Fruit fly (Drosophila melanogaster) whole organism, embryonic: ENCODE data around the gene CG11999.

Experiments
- Awh ChIP-seq: fragments of 200-800 bp; sonication (Bioruptor generic); IDR thresholded peaks from 2 replicates; pipeline ENCODE4, ENCODE4 v1.3.6; 2022; ENCODE audit warnings: missing biosample characterization, missing genetic modification characterization
- CG10979 ChIP-seq: fragments of 200-800 bp; sonication (Bioruptor generic); optimal IDR thresholded peaks from 2 replicates; lab custom pipeline; 2018; ENCODE audit warnings: missing biosample characterization, mild to moderate bottlenecking, missing genetic modification characterization, moderate library complexity
- CG11456 ChIP-seq: fragments of 200-800 bp; sonication (Bioruptor generic); IDR thresholded peaks from 3 replicates; pipeline ENCODE4 v1.3.6; 2022; ENCODE audit warnings: missing biosample characterization, missing genetic modification characterization
- CG11723 ChIP-seq: fragments of 200-800 bp; sonication (Bioruptor generic); optimal IDR thresholded peaks from 2 replicates; lab custom pipeline; 2017; ENCODE audit warnings: missing biosample characterization, mild to moderate bottlenecking, missing genetic modification characterization
- CG12299 ChIP-seq: fragments of 200-800 bp; sonication (Bioruptor generic); optimal IDR thresholded peaks from 2 replicates; lab custom pipeline; 2018; ENCODE audit warnings: missing biosample characterization, mild to moderate bottlenecking, missing genetic modification characterization
- CG13123 ChIP-seq: fragments of 200-800 bp; sonication (Bioruptor generic); optimal IDR thresholded peaks from 2 replicates; lab custom pipeline; 2016; ENCODE audit warnings: missing biosample characterization, missing genetic modification characterization
- CG13287 ChIP-seq: fragments of 200-800 bp; sonication (Bioruptor generic); IDR thresholded peaks from 2 replicates; pipeline ENCODE4 v1.3.6; 2022; ENCODE audit warnings: missing biosample characterization, missing genetic modification characterization; ENCODE audit not compliant: partially characterized antibody
- CG15011 ChIP-seq: fragments of 200-800 bp; sonication (Bioruptor generic); optimal IDR thresholded peaks from 3 replicates; lab custom pipeline; 2018; ENCODE audit warnings: missing biosample characterization, mild to moderate bottlenecking, missing genetic modification characterization
- CG15269 ChIP-seq: fragments of 200-800 bp; sonication (Bioruptor generic); optimal IDR thresholded peaks from 2 replicates; lab custom pipeline; 2018; ENCODE audit warnings: missing biosample characterization, mild to moderate bottlenecking, missing genetic modification characterization, moderate library complexity
- CG17186 ChIP-seq: fragments of 200-800 bp; sonication (Bioruptor generic); optimal IDR thresholded peaks from 3 replicates; lab custom pipeline; 2017; ENCODE audit warnings: missing biosample characterization, missing genetic modification reagents, missing genetic modification characterization
- CG18764 ChIP-seq: fragments of 200-800 bp; sonication (Bioruptor generic); optimal IDR thresholded peaks from 3 replicates; lab custom pipeline; 2016; ENCODE audit warnings: missing biosample characterization, missing genetic modification characterization
- CG2120 ChIP-seq: fragments of 200-800 bp; sonication (Bioruptor generic); optimal IDR thresholded peaks from 3 replicates; lab custom pipeline; 2016; ENCODE audit warnings: missing biosample characterization, missing genetic modification characterization
- CG3407 ChIP-seq: fragments of 200-800 bp; sonication (Bioruptor generic); optimal IDR thresholded peaks from 2 replicates; lab custom pipeline; 2018; ENCODE audit warnings: missing biosample characterization, mild to moderate bottlenecking, missing genetic modification characterization
- CG6791 ChIP-seq: fragments of 200-800 bp; sonication (Bioruptor generic); IDR thresholded peaks from 3 replicates; pipeline ENCODE4 v1.3.6; 2022; ENCODE audit warnings: missing biosample characterization, missing genetic modification characterization; ENCODE audit not compliant: partially characterized antibody
- CG8924 ChIP-seq: fragments of 200-800 bp; optimal IDR thresholded peaks from 3 replicates; lab custom pipeline; 2019; ENCODE audit warnings: missing biosample characterization, mild to moderate bottlenecking, missing genetic modification characterization, moderate library complexity
- CG9817 ChIP-seq: fragments of 200-800 bp; sonication (Bioruptor generic); optimal IDR thresholded peaks from 2 replicates; lab custom pipeline; 2018; ENCODE audit warnings: missing biosample characterization, mild to moderate bottlenecking, missing genetic modification characterization, moderate library complexity
- CoRest ChIP-seq: fragments of 200-800 bp; sonication (Bioruptor generic); optimal IDR thresholded peaks from 3 replicates; lab custom pipeline; 2018; ENCODE audit warnings: missing biosample characterization, mild to moderate bottlenecking, missing genetic modification characterization, moderate library complexity
- CrebB ChIP-seq: fragments of 200-800 bp; sonication (Bioruptor generic); optimal IDR thresholded peaks from 3 replicates; lab custom pipeline; 2018; ENCODE audit warnings: missing biosample characterization, mild to moderate bottlenecking, missing genetic modification characterization
- ERR ChIP-seq: fragments of 200-800 bp; sonication (Bioruptor generic); optimal IDR thresholded peaks from 2 replicates; lab custom pipeline; 2016; ENCODE audit warnings: missing biosample characterization, missing genetic modification characterization
- HLH3B ChIP-seq: fragments of 200-800 bp; sonication (Bioruptor generic); IDR thresholded peaks from 2 replicates; pipeline ENCODE4 v1.3.6; 2022; ENCODE audit warnings: missing biosample characterization, missing genetic modification characterization
- Hmx ChIP-seq: fragments of 200-800 bp; sonication (Bioruptor generic); optimal IDR thresholded peaks from 2 replicates; lab custom pipeline; 2016; ENCODE audit warnings: missing biosample characterization, missing genetic modification characterization
- Lim3 ChIP-seq: fragments of 200-800 bp; sonication (Bioruptor generic); IDR thresholded peaks from 2 replicates; pipeline ENCODE4 v1.3.6; 2022; ENCODE audit warnings: missing biosample characterization, missing genetic modification characterization
- MBD-R2 ChIP-seq: fragments of 200-800 bp; sonication (Bioruptor generic); IDR thresholded peaks from 2 replicates; pipeline ENCODE4 v1.3.6; 2022; ENCODE audit warnings: missing biosample characterization, missing genetic modification characterization
- Meics ChIP-seq: fragments of 200-800 bp; sonication (Bioruptor generic); optimal IDR thresholded peaks from 2 replicates; lab custom pipeline; 2017; ENCODE audit warnings: missing biosample characterization, mild to moderate bottlenecking, missing genetic modification characterization
- Nf-YC ChIP-seq: fragments of 200-800 bp; optimal IDR thresholded peaks from 3 replicates; lab custom pipeline; 2019; ENCODE audit warnings: missing biosample characterization, mild to moderate bottlenecking, missing genetic modification characterization, moderate library complexity
- Oli ChIP-seq: fragments of 200-800 bp; sonication (Bioruptor generic); optimal IDR thresholded peaks from 2 replicates; lab custom pipeline; 2018; ENCODE audit warnings: missing biosample characterization, mild to moderate bottlenecking, missing genetic modification characterization, moderate library complexity
- Ravus ChIP-seq: fragments of 200-800 bp; sonication (Bioruptor generic); IDR thresholded peaks from 2 replicates; pipeline ENCODE4 v1.3.6; 2022; ENCODE audit warnings: missing biosample characterization, missing genetic modification characterization
- Sin3A ChIP-seq: fragments of >200 bp; optimal IDR thresholded peaks from 2 replicates; lab custom pipeline; 2018
- ab ChIP-seq: fragments of 200-800 bp; sonication (Bioruptor generic); optimal IDR thresholded peaks from 2 replicates; lab custom pipeline; 2016; ENCODE audit warnings: missing biosample characterization, missing genetic modification characterization
- ap ChIP-seq: fragments of 200-800 bp; sonication (Bioruptor generic); IDR thresholded peaks from 2 replicates; pipeline ENCODE4 v1.3.6; 2022; ENCODE audit warnings: missing biosample characterization, missing genetic modification characterization
- cad ChIP-seq: fragments of >200 bp; optimal IDR thresholded peaks from 2 replicates; lab custom pipeline; 2017; ENCODE audit warnings: missing biosample characterization, missing genetic modification characterization
- cwo ChIP-seq: fragments of 200-800 bp; sonication (Bioruptor generic); optimal IDR thresholded peaks from 3 replicates; lab custom pipeline; 2017; ENCODE audit warnings: missing biosample characterization, missing genetic modification characterization, mild to moderate bottlenecking, moderate library complexity, missing genetic modification reagents
- dan ChIP-seq: fragments of 200-800 bp; sonication (Bioruptor generic); IDR thresholded peaks from 2 replicates; pipeline ENCODE4 v1.3.6; 2022; ENCODE audit warnings: missing biosample characterization, missing genetic modification characterization
- exex ChIP-seq: fragments of 200-800 bp; sonication (Bioruptor generic); optimal IDR thresholded peaks from 4 replicates; lab custom pipeline; 2018; ENCODE audit warnings: missing biosample characterization, mild to moderate bottlenecking, missing genetic modification characterization, moderate library complexity
- fd64A ChIP-seq: fragments of 200-800 bp; sonication (Bioruptor generic); optimal IDR thresholded peaks from 3 replicates; lab custom pipeline; 2018; ENCODE audit warnings: missing biosample characterization, mild to moderate bottlenecking, missing genetic modification characterization
- gfzf ChIP-seq: fragments of 200-800 bp; sonication (Bioruptor generic); optimal IDR thresholded peaks from 2 replicates; lab custom pipeline; 2016; ENCODE audit warnings: missing biosample characterization, mild to moderate bottlenecking, missing genetic modification characterization, moderate library complexity
- gsb ChIP-seq: fragments of 200-800 bp; sonication (Bioruptor generic); IDR thresholded peaks from 2 replicates; pipeline ENCODE4 v1.3.6; 2022; ENCODE audit warnings: missing biosample characterization, missing genetic modification characterization
- ken ChIP-seq: fragments of 200-800 bp; sonication (Bioruptor generic); IDR thresholded peaks from 3 replicates; pipeline ENCODE4 v1.3.6; 2022; ENCODE audit warnings: missing biosample characterization, missing genetic modification characterization
- kni ChIP-seq: fragments of 200-800 bp; sonication (Bioruptor generic); optimal IDR thresholded peaks from 3 replicates; lab custom pipeline; 2017; ENCODE audit warnings: mild to moderate bottlenecking, missing biosample characterization, missing genetic modification reagents, missing genetic modification characterization
- mam ChIP-seq: fragments of 200-800 bp; sonication (Bioruptor generic); optimal IDR thresholded peaks from 3 replicates; lab custom pipeline; 2016; ENCODE audit warnings: missing biosample characterization, missing genetic modification characterization
- nmo ChIP-seq: fragments of 200-800 bp; sonication (Bioruptor generic); optimal IDR thresholded peaks from 2 replicates; lab custom pipeline; 2018; ENCODE audit warnings: missing biosample characterization, mild to moderate bottlenecking, missing genetic modification characterization, moderate library complexity
- org-1 ChIP-seq: fragments of 200-800 bp; sonication (Bioruptor generic); optimal IDR thresholded peaks from 2 replicates; lab custom pipeline; 2017; ENCODE audit warnings: missing biosample characterization, missing genetic modification characterization
- peb ChIP-seq: fragments of 200-800 bp; sonication (Bioruptor generic); IDR thresholded peaks from 2 replicates; pipeline ENCODE4 v1.3.6; 2022; ENCODE audit warnings: missing biosample characterization, missing genetic modification characterization
- schlank ChIP-seq: fragments of 200-800 bp; sonication (Bioruptor generic); optimal IDR thresholded peaks from 2 replicates; lab custom pipeline; 2018; ENCODE audit warnings: missing biosample characterization, mild to moderate bottlenecking, missing genetic modification characterization
- sima ChIP-seq: fragments of 200-800 bp; sonication (Bioruptor generic); optimal IDR thresholded peaks from 2 replicates; lab custom pipeline; 2016; ENCODE audit warnings: missing biosample characterization, missing genetic modification characterization
- sisA ChIP-seq: fragments of 200-800 bp; sonication (Bioruptor generic); IDR thresholded peaks from 2 replicates; pipeline ENCODE4 v1.3.6; 2022; ENCODE audit warnings: missing biosample characterization, missing genetic modification characterization
- sna ChIP-seq: fragments of 200-800 bp; sonication (Bioruptor generic); IDR thresholded peaks from 2 replicates; pipeline ENCODE4 v1.3.6; 2022; ENCODE audit warnings: missing biosample characterization, missing genetic modification characterization; ENCODE audit not compliant: partially characterized antibody
- sr ChIP-seq: fragments of 200-800 bp; sonication (Bioruptor generic); IDR thresholded peaks from 3 replicates; pipeline ENCODE4 v1.3.6; 2022; ENCODE audit warnings: missing biosample characterization, missing genetic modification characterization
- ttk ChIP-seq: fragments of 200-800 bp; sonication (Bioruptor generic); IDR thresholded peaks from 2 replicates; pipeline ENCODE4 v2.1.2; 2022; ENCODE audit warnings: missing biosample characterization, missing genetic modification characterization
- twi ChIP-seq: fragments of 200-800 bp; optimal IDR thresholded peaks from 2 replicates; lab custom pipeline; 2019; ENCODE audit warnings: missing biosample characterization, mild to moderate bottlenecking, missing genetic modification characterization, moderate library complexity
- vvl ChIP-seq: fragments of 200-800 bp; sonication (Bioruptor generic); IDR thresholded peaks from 2 replicates; pipeline ENCODE4 v1.3.6; 2022; ENCODE audit warnings: missing biosample characterization, missing genetic modification characterization

CG11999 gene

DNA sequence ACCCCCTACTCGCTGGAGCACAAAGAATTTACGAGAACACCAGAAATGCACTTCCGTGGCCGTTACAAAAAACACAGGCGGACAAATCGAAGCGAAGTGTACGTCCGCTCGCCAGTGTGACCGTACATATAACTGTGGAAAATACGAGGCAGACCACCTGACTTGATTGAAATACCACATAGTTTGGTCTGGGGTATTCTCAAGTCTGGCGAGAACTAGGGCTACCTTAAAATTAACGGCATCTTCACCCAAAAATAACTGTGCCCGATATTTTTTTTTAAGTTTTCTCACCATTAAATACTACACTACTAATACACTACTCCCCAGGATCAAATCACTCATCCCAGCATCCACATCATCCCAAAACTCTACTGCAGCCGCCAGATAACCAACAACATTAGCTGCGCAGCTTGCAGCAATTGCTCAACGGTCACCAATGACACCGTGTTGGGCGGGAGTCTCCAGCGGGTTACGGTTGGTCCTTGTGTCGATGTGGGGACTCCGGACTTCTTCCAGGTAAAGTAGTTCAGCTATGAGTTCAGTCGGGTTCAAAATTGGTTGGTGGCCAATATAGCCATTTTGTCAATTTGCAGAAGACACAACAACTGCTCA, 13.7 kb upstream of the CG11999 start, which contains the start of gene Cerk:
Gene Cerk, minus strand, starts transcription at position 137 of the 612 bp plus-strand sequence.
- TF ChIP-seq Lim3 (no peak), ab (GFP tag; lab: Kevin White, UChicago) (no peak), CG3407 (GFP tag; lab: Kevin White, UChicago) (no peak), CG18764 (no peak), dan (no peak), gfzf (GFP tag; lab: Kevin White, UChicago) (peak; percentile 95), Oli (tag; lab: Kevin White, UChicago) (no peak), cad (GFP tag; lab: Kevin White, UChicago) (no peak), Ravus (GFP tag; lab: Robert Waterston, UW) (no peak), CG15011 (GFP tag; lab: Kevin White, UChicago) (no peak), Awh (GFP tag; lab: Robert Waterston, UW) (no peak), Nf-YC (tag; lab: Kevin White, UChicago) (peak; percentile 33), mam (GFP tag; lab: Kevin White, UChicago) (peak; percentile 67), CG13123 (peak; percentile 24), peb (GFP tag; lab: Robert Waterston, UW) (no peak), sisA (GFP tag; lab: Robert Waterston, UW) (peak; percentile 17; the same call in 1 of the 2 replicates), sna (GFP tag; lab: Robert Waterston, UW) (peak; percentile 47; the same call in 1 of the 2 replicates), Hmx (no peak), fd64A (GFP tag; lab: Kevin White, UChicago) (no peak), vvl (GFP tag; lab: Robert Waterston, UW) (peak; percentile 59), HLH3B (GFP tag; lab: Robert Waterston, UW) (0 out of 2 replicates have a peak, but pooled peaks have one; percentile 27), CoRest (tag; lab: Kevin White, UChicago) (peak; percentile 62), twi (tag; lab: Kevin White, UChicago) (no peak), CG9817 (tag; lab: Kevin White, UChicago) (peak; percentile 30), CG15269 (no peak), kni (GFP tag; lab: Kevin White, UChicago) (no peak), gsb (no peak), CG12299 (no peak), CG13287 (GFP tag; lab: Robert Waterston, UW) (peak; percentile 76), CG2120 (GFP tag; lab: Kevin White, UChicago) (peak; percentile 64), cwo (no peak), CG11723 (no peak), ken (GFP tag; lab: Robert Waterston, UW) (peak; percentile 13; the same call in 1 of the 3 replicates), exex (tag; lab: Kevin White, UChicago) (no peak), ttk (GFP tag; lab: Robert Waterston, UW) (no peak), CG6791 (GFP tag; lab: Robert Waterston, UW) (peak; percentile 59; the same call in 1 of the 3 replicates), nmo (GFP tag; lab: Kevin White, UChicago) (peak; percentile 30), ap (GFP tag; lab: Robert Waterston, UW) (no peak), ERR (peak; percentile 49), sima (GFP tag; lab: Kevin White, UChicago) (no peak), CrebB (peak; percentile 6), sr (GFP tag; lab: Robert Waterston, UW) (no peak), Meics (GFP tag; lab: Kevin White, UChicago) (peak; percentile 28), Sin3A (peak; percentile 70), CG8924 (no peak), MBD-R2 (GFP tag; lab: Robert Waterston, UW) (peak; percentile 78), CG11456 (peak; percentile 51; the same call in 1 of the 3 replicates), CG10979 (tag; lab: Kevin White, UChicago) (peak; percentile 6), CG17186 (peak; percentile 66), schlank (no peak), org-1 (GFP tag; lab: Kevin White, UChicago) (no peak)
